Fruit fly (Drosophila melanogaster): Measurements from ENCODE around the gene CG32263.

The CG32263 gene

DNA sequence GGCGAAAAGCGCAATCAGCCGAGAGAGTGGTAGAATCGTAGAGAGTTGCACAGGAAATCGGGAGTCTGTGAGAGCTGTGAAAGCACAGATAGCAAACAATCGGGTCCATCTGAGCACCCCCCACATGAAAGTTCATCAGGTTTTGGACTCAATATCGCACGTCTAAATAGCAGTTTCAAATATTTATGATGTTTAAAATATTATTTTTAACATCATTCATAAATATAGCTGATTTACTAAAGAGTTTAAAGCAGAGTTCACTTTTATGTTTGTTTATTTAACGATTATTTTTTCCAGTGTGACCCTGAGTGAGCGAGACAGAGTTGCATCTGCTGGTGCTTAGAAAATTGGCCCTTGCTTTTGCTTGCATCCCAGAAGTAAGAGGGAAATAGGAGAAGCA is 9.6 kb downstream of the CG32263 start (continued):
- TF ChIP-seq zf30C (GFP tag; optimal IDR thresholded peaks at IDR 0.05): peak; percentile 8
- no peak for TF ChIP-seq Lpt (GFP tag; optimal IDR thresholded peaks at IDR 0.05)
- TF ChIP-seq CG2712 (tag; optimal IDR thresholded peaks at IDR 0.05): no peak
- TF ChIP-seq Usf (GFP tag; optimal IDR thresholded peaks at IDR 0.05): no peak
- peak in 1 of 2 experiments; percentile 10 for TF ChIP-seq Hr51 (GFP tag; optimal IDR thresholded peaks at IDR 0.05)
- no peak for TF ChIP-seq oc (tag; optimal IDR thresholded peaks at IDR 0.05)
- 0 out of 2 replicates have a peak, but pooled peaks have one; percentile 10 for TF ChIP-seq Ada2b (GFP tag; IDR thresholded peaks at IDR 0.05)
- 0 out of 2 replicates have a peak, but pooled peaks have one; percentile 19 for TF ChIP-seq vvl (GFP tag; IDR thresholded peaks at IDR 0.05)
- peak; percentile 5 for TF ChIP-seq CG7556 (GFP tag; optimal IDR thresholded peaks at IDR 0.05)
- peak; percentile 83 for TF ChIP-seq CG18599 (GFP tag; optimal IDR thresholded peaks at IDR 0.05)
- TF ChIP-seq CG16813 (GFP tag; IDR thresholded peaks at IDR 0.05; ENCODE audit: partially characterized antibody): no peak
- TF ChIP-seq CG10267 (tag; optimal IDR thresholded peaks at IDR 0.05): no peak
- peak; percentile 58 for TF ChIP-seq sob (GFP tag; IDR thresholded peaks at IDR 0.05)
- peak; percentile 34; the same call in 1 of the 2 replicates for TF ChIP-seq lmd (GFP tag; IDR thresholded peaks at IDR 0.05)
- TF ChIP-seq Meics (GFP tag; optimal IDR thresholded peaks at IDR 0.05): peak; percentile 37
- no peak for TF ChIP-seq jing (GFP tag; optimal IDR thresholded peaks at IDR 0.05)
- TF ChIP-seq Rfx (GFP tag; IDR thresholded peaks at IDR 0.05): 0 out of 2 replicates have a peak, but pooled peaks have one; percentile 13
- peak; percentile 70 for TF ChIP-seq CG13894 (tag; optimal IDR thresholded peaks at IDR 0.05)
- no peak for TF ChIP-seq hth (optimal IDR thresholded peaks at IDR 0.05)
- TF ChIP-seq Med (GFP tag): peak; percentile 37
- no peak for TF ChIP-seq HLH54F (GFP tag; optimal IDR thresholded peaks at IDR 0.05)
- no peak for TF ChIP-seq ranshi (GFP tag; IDR thresholded peaks at IDR 0.05)
- peak; percentile 79 for TF ChIP-seq lab (GFP tag; optimal IDR thresholded peaks at IDR 0.05)
- TF ChIP-seq CG2678 (tag; optimal IDR thresholded peaks at IDR 0.05): peak; percentile 53
- no peak for TF ChIP-seq CG2199 (GFP tag; IDR thresholded peaks at IDR 0.05)
- TF ChIP-seq CG34422 (GFP tag; IDR thresholded peaks at IDR 0.05): no peak
- TF ChIP-seq Deaf1 (tag; optimal IDR thresholded peaks at IDR 0.05): peak; percentile 46
- peak; percentile 0 for TF ChIP-seq dmrt99B (tag; optimal IDR thresholded peaks at IDR 0.05)
- TF ChIP-seq p53 (GFP tag; optimal IDR thresholded peaks at IDR 0.05): no peak
- peak; percentile 26 for TF ChIP-seq unpg (GFP tag; optimal IDR thresholded peaks at IDR 0.05)
- TF ChIP-seq CG13296 (GFP tag; optimal IDR thresholded peaks at IDR 0.05): peak; percentile 12
- peak; percentile 63 for TF ChIP-seq Hmr (GFP tag; optimal IDR thresholded peaks at IDR 0.05)
- TF ChIP-seq Dfd (GFP tag; optimal IDR thresholded peaks at IDR 0.05): no peak
- TF ChIP-seq z (GFP tag; IDR thresholded peaks at IDR 0.05): no peak
- no peak for TF ChIP-seq CG33557 (GFP tag; optimal IDR thresholded peaks at IDR 0.05)
- TF ChIP-seq gem (tag; optimal IDR thresholded peaks at IDR 0.05): peak; percentile 33
- TF ChIP-seq slbo (GFP tag; IDR thresholded peaks at IDR 0.05): peak; percentile 43
- 0 out of 4 replicates have a peak, but pooled peaks have one; percentile 26 for TF ChIP-seq chinmo (GFP tag; IDR thresholded peaks at IDR 0.05; ENCODE audit: partially characterized antibody)
- no peak for TF ChIP-seq HmgD (GFP tag; optimal IDR thresholded peaks at IDR 0.05)
- TF ChIP-seq fd96Cb (tag; optimal IDR thresholded peaks at IDR 0.05): no peak
- peak; percentile 3 for TF ChIP-seq Xbp1 (GFP tag; optimal IDR thresholded peaks at IDR 0.05)
- TF ChIP-seq Optix (GFP tag; IDR thresholded peaks at IDR 0.05): no peak
- TF ChIP-seq CG12391 (tag; optimal IDR thresholded peaks at IDR 0.05): peak; percentile 22
- TF ChIP-seq CG2120 (GFP tag; optimal IDR thresholded peaks at IDR 0.05): peak; percentile 15
- TF ChIP-seq Pdp1 (GFP tag; optimal IDR thresholded peaks at IDR 0.05): no peak
- no peak for TF ChIP-seq CG9876 (GFP tag; optimal IDR thresholded peaks at IDR 0.05)
- TF ChIP-seq caup (GFP tag; optimal IDR thresholded peaks at IDR 0.05; ENCODE audit: severe bottlenecking): peak; percentile 3
- TF ChIP-seq CG17385 (GFP tag; optimal IDR thresholded peaks at IDR 0.05): no peak
- no peak for TF ChIP-seq Scr (GFP tag; IDR thresholded peaks at IDR 0.05; ENCODE audit: partially characterized antibody)
- TF ChIP-seq CG15514 (GFP tag; optimal IDR thresholded peaks at IDR 0.05): peak; percentile 1

All from whole organism, embryonic.